Fruit fly (Drosophila melanogaster) whole organism, embryonic: ENCODE measurements around the gene CG7029.

Source experiments
- CG10321 ChIP-seq: fragments of 200-800 bp; sonication (Bioruptor generic); IDR thresholded peaks from 2 replicates; pipeline ENCODE4 v1.3.6; 2022; ENCODE audit warnings: missing biosample characterization, missing genetic modification characterization
- CG11247 ChIP-seq: fragments of 200-800 bp; sonication (Bioruptor generic); IDR thresholded peaks from 2 replicates; pipeline ENCODE4 v1.3.6; 2022; ENCODE audit warnings: missing biosample characterization, missing genetic modification characterization
- CG11695 ChIP-seq: fragments of 200-800 bp; sonication (Bioruptor generic); IDR thresholded peaks from 3 replicates; pipeline ENCODE4 v1.3.6; 2022; ENCODE audit warnings: missing biosample characterization, missing genetic modification characterization
- CG12104 ChIP-seq: fragments of 200-800 bp; sonication (Bioruptor generic); optimal IDR thresholded peaks from 3 replicates; lab custom pipeline; 2016; ENCODE audit warnings: missing biosample characterization, missing genetic modification characterization
- CG12391 ChIP-seq: fragments of 200-800 bp; sonication (Bioruptor generic); optimal IDR thresholded peaks from 3 replicates; lab custom pipeline; 2018; ENCODE audit warnings: missing biosample characterization, mild to moderate bottlenecking, missing genetic modification characterization, moderate library complexity
- CG12942 ChIP-seq: fragments of 200-800 bp; sonication (Bioruptor generic); optimal IDR thresholded peaks from 3 replicates; lab custom pipeline; 2016; ENCODE audit warnings: missing biosample characterization, missing genetic modification characterization
- CG13894 ChIP-seq: fragments of 200-800 bp; sonication (Bioruptor generic); optimal IDR thresholded peaks from 3 replicates; lab custom pipeline; 2018; ENCODE audit warnings: missing biosample characterization, mild to moderate bottlenecking, missing genetic modification characterization, moderate library complexity
- CG17328 ChIP-seq: fragments of 200-800 bp; sonication (Bioruptor generic); IDR thresholded peaks from 2 replicates; pipeline ENCODE4 v1.3.6; 2022; ENCODE audit warnings: missing biosample characterization, missing genetic modification characterization
- CG1832 ChIP-seq: fragments of 200-800 bp; sonication (Bioruptor generic); optimal IDR thresholded peaks from 2 replicates; lab custom pipeline; 2017; ENCODE audit warnings: missing biosample characterization, mild to moderate bottlenecking, missing genetic modification characterization, inconsistent platforms
- CG18764 ChIP-seq: fragments of 200-800 bp; sonication (Bioruptor generic); optimal IDR thresholded peaks from 3 replicates; lab custom pipeline; 2016; ENCODE audit warnings: missing biosample characterization, missing genetic modification characterization
- CG31441 ChIP-seq: fragments of 200-800 bp; sonication (Bioruptor generic); IDR thresholded peaks from 2 replicates; pipeline ENCODE4 v1.3.6; 2022; ENCODE audit warnings: missing biosample characterization, missing genetic modification characterization
- CG4617 ChIP-seq: fragments of 200-800 bp; sonication (Bioruptor generic); optimal IDR thresholded peaks from 3 replicates; lab custom pipeline; 2016; ENCODE audit warnings: missing biosample characterization, missing genetic modification characterization, borderline replicate concordance
- CG7963 ChIP-seq: fragments of 200-800 bp; sonication (Bioruptor generic); IDR thresholded peaks from 3 replicates; pipeline ENCODE4 v1.3.6; 2022; ENCODE audit warnings: missing biosample characterization, missing genetic modification characterization; ENCODE audit not compliant: partially characterized antibody
- CG8388 ChIP-seq: fragments of 200-800 bp; sonication (Bioruptor generic); optimal IDR thresholded peaks from 2 replicates; lab custom pipeline; 2019; ENCODE audit warnings: missing biosample characterization, mild to moderate bottlenecking, missing genetic modification characterization, moderate library complexity
- Dbx ChIP-seq: fragments of 200-800 bp; sonication (Bioruptor generic); IDR thresholded peaks from 3 replicates; pipeline ENCODE4 v1.3.6; 2022; ENCODE audit warnings: missing biosample characterization, missing genetic modification characterization
- Med ChIP-seq: fragments of 200-800 bp; sonication (Bioruptor generic); peaks from one replicate; lab custom pipeline; 2016; ENCODE audit warnings: missing biosample characterization, missing genetic modification characterization, mild to moderate bottlenecking, inconsistent platforms, moderate library complexity
- Meics ChIP-seq: fragments of 200-800 bp; sonication (Bioruptor generic); optimal IDR thresholded peaks from 2 replicates; lab custom pipeline; 2017; ENCODE audit warnings: missing biosample characterization, mild to moderate bottlenecking, missing genetic modification characterization
- NC2β ChIP-seq: fragments of 200-800 bp; sonication (Bioruptor generic); optimal IDR thresholded peaks from 2 replicates; lab custom pipeline; 2016; ENCODE audit warnings: missing biosample characterization, missing genetic modification characterization
- Sox102F ChIP-seq: fragments of 200-800 bp; sonication (Bioruptor generic); optimal IDR thresholded peaks from 2 replicates; lab custom pipeline; 2018; ENCODE audit warnings: missing biosample characterization, mild to moderate bottlenecking, missing genetic modification characterization, moderate library complexity
- TFAM ChIP-seq: fragments of 200-800 bp; sonication (Bioruptor generic); optimal IDR thresholded peaks from 2 replicates; lab custom pipeline; 2017; ENCODE audit warnings: missing biosample characterization, missing genetic modification characterization, inconsistent platforms
- al ChIP-seq: fragments of 200-800 bp; sonication (Bioruptor generic); IDR thresholded peaks from 2 replicates; pipeline ENCODE4 v1.3.6; 2022; ENCODE audit warnings: missing biosample characterization, missing genetic modification characterization
- bsh ChIP-seq, 2 experiments: fragments of 200-800 bp; sonication (Bioruptor generic); optimal IDR thresholded peaks; 2 replicates each; lab custom pipeline; 2017 to 2018; ENCODE audit warnings: mild to moderate bottlenecking in 2 of 2, missing biosample characterization in 2 of 2, missing genetic modification characterization in 2 of 2, moderate library complexity in 1 of 2
- cad ChIP-seq: fragments of >200 bp; optimal IDR thresholded peaks from 2 replicates; lab custom pipeline; 2017; ENCODE audit warnings: missing biosample characterization, missing genetic modification characterization
- caup ChIP-seq: fragments of 200-800 bp; sonication (Bioruptor generic); optimal IDR thresholded peaks from 3 replicates; lab custom pipeline; 2017; ENCODE audit warnings: missing biosample characterization, mild to moderate bottlenecking, missing genetic modification characterization, moderate library complexity; ENCODE audit not compliant: severe bottlenecking
- crp ChIP-seq, 2 experiments: fragments of 200-800 bp; sonication (Bioruptor generic); optimal IDR thresholded peaks; 2 replicates in 1 of 2; 3 replicates in 1 of 2; lab custom pipeline; 2017; ENCODE audit warnings: missing biosample characterization in 2 of 2, missing genetic modification characterization in 2 of 2, mild to moderate bottlenecking in 1 of 2, moderate library complexity in 1 of 2
- dati ChIP-seq: fragments of 200-800 bp; sonication (Bioruptor generic); IDR thresholded peaks from 2 replicates; pipeline ENCODE4 v1.3.6; 2022; ENCODE audit warnings: missing biosample characterization, missing genetic modification characterization
- dysf ChIP-seq: fragments of 200-800 bp; sonication (Bioruptor generic); IDR thresholded peaks from 3 replicates; pipeline ENCODE4 v1.3.6; 2022; ENCODE audit warnings: missing biosample characterization, missing genetic modification characterization
- gcm ChIP-seq: fragments of 200-800 bp; sonication (Bioruptor generic); optimal IDR thresholded peaks from 2 replicates; lab custom pipeline; 2019; ENCODE audit warnings: missing biosample characterization, mild to moderate bottlenecking, missing genetic modification characterization, moderate library complexity
- gcm2 ChIP-seq: fragments of 200-800 bp; sonication (Bioruptor generic); optimal IDR thresholded peaks from 2 replicates; lab custom pipeline; 2016; ENCODE audit warnings: missing biosample characterization, missing genetic modification characterization
- gt ChIP-seq: fragments of 200-800 bp; sonication (Bioruptor generic); IDR thresholded peaks from 2 replicates; pipeline ENCODE4 v1.3.6; 2022; ENCODE audit warnings: missing biosample characterization, missing genetic modification characterization
- insv ChIP-seq, 2 experiments: fragments of 200-800 bp; sonication (Bioruptor generic); optimal IDR thresholded peaks; 3 replicates each; lab custom pipeline; 2016 to 2018; ENCODE audit warnings: missing biosample characterization in 2 of 2, missing genetic modification characterization in 2 of 2
- jigr1 ChIP-seq: fragments of 200-800 bp; sonication (Bioruptor generic); IDR thresholded peaks from 3 replicates; pipeline ENCODE4 v1.3.6; 2022; ENCODE audit warnings: missing biosample characterization, missing genetic modification characterization
- lilli ChIP-seq: fragments of 200-800 bp; sonication (Bioruptor generic); optimal IDR thresholded peaks from 3 replicates; lab custom pipeline; 2016; ENCODE audit warnings: missing biosample characterization, missing genetic modification characterization
- mam ChIP-seq: fragments of 200-800 bp; sonication (Bioruptor generic); optimal IDR thresholded peaks from 3 replicates; lab custom pipeline; 2016; ENCODE audit warnings: missing biosample characterization, missing genetic modification characterization
- nerfin-2 ChIP-seq: fragments of 200-800 bp; sonication (Bioruptor generic); IDR thresholded peaks from 2 replicates; pipeline ENCODE4 v1.3.6; 2022; ENCODE audit warnings: missing biosample characterization, missing genetic modification characterization; ENCODE audit not compliant: partially characterized antibody
- nmo ChIP-seq: fragments of 200-800 bp; sonication (Bioruptor generic); optimal IDR thresholded peaks from 2 replicates; lab custom pipeline; 2018; ENCODE audit warnings: missing biosample characterization, mild to moderate bottlenecking, missing genetic modification characterization, moderate library complexity
- pan ChIP-seq, 4 experiments: fragments of >200 bp in 3 of 4; fragments of 200-800 bp in 1 of 4; sonication (Bioruptor generic) in 1 of 4; optimal IDR thresholded peaks in 3 of 4; IDR thresholded peaks in 1 of 4; 2 replicates each; pipeline versions ENCODE4 v1.3.6 to Lab custom; 2017 to 2022; ENCODE audit warnings: missing biosample characterization in 2 of 4, missing genetic modification characterization in 2 of 4, mixed read lengths in 1 of 4
- pros ChIP-seq: fragments of 200-800 bp; sonication (Bioruptor generic); optimal IDR thresholded peaks from 3 replicates; lab custom pipeline; 2019; ENCODE audit warnings: missing biosample characterization, mild to moderate bottlenecking, missing genetic modification characterization, moderate library complexity
- pzg ChIP-seq: fragments of 200-800 bp; sonication (Bioruptor generic); optimal IDR thresholded peaks from 3 replicates; lab custom pipeline; 2018; ENCODE audit warnings: missing biosample characterization, mild to moderate bottlenecking, missing genetic modification characterization, moderate library complexity
- rib ChIP-seq: fragments of 200-800 bp; sonication (Bioruptor generic); IDR thresholded peaks from 2 replicates; pipeline ENCODE4 v1.3.6; 2022; ENCODE audit warnings: missing biosample characterization, missing genetic modification characterization
- scrt ChIP-seq: fragments of 200-800 bp; sonication (Bioruptor generic); optimal IDR thresholded peaks from 2 replicates; lab custom pipeline; 2018; ENCODE audit warnings: missing biosample characterization, mild to moderate bottlenecking, missing genetic modification characterization, moderate library complexity
- sens-2 ChIP-seq: fragments of 200-800 bp; sonication (Bioruptor generic); IDR thresholded peaks from 2 replicates; pipeline ENCODE4 v1.3.6; 2022; ENCODE audit warnings: missing biosample characterization, missing genetic modification characterization
- sob ChIP-seq: fragments of 200-800 bp; sonication (Bioruptor generic); IDR thresholded peaks from 2 replicates; pipeline ENCODE4 v1.3.6; 2022; ENCODE audit warnings: missing biosample characterization, missing genetic modification characterization
- zfh1 ChIP-seq: fragments of 200-800 bp; sonication (Bioruptor generic); IDR thresholded peaks from 3 replicates; pipeline ENCODE4 v1.3.6; 2022; ENCODE audit warnings: missing biosample characterization, missing genetic modification characterization

CG7029 gene

DNA sequence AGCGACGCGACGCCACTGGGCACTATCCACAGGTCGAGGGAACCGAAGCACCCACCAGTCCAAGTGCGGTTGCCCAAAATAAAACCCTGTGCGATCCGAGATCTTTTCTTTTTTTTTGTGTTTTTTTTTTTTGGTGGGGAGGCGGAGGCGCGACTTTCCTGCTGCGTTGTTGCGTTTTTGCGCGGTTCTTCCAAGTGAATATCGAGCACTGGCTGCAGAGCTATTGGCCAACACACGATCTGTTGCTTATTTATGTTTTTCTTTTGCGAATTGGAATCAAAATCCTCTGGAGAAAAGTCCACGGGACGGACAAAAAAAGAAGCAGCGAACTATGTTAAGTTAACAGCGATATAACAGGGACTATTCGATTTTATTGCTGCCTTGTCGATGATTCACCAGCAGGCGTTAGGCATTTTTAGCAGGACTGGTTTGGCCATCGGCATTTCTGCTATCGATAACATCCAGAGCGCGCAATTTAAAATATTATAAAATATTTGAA is 29.8 kb upstream of the CG7029 start, which contains the start of gene wge (continued):
- TF ChIP-seq CG12104 (GFP tag; lab: Kevin White, UChicago) (no peak), gcm2 (GFP tag; lab: Kevin White, UChicago) (no peak), CG11695 (no peak), dati (GFP tag; lab: Robert Waterston, UW) (no peak), CG1832 (no peak), CG4617 (GFP tag; lab: Kevin White, UChicago) (peak; percentile 88), jigr1 (GFP tag; lab: Robert Waterston, UW) (no peak), lilli (GFP tag; lab: Kevin White, UChicago) (no peak), CG8388 (GFP tag; lab: Kevin White, UChicago) (no peak), zfh1 (GFP tag; lab: Robert Waterston, UW) (no peak), mam (GFP tag; lab: Kevin White, UChicago) (no peak), TFAM (GFP tag; lab: Kevin White, UChicago) (no peak), scrt (GFP tag; lab: Kevin White, UChicago) (no peak), sob (GFP tag; lab: Robert Waterston, UW) (no peak), bsh (GFP tag; optimal IDR thresholded peaks at IDR 0.05; lab: Kevin White, UChicago) (peak in 1 of 2 experiments; percentile 94), cad (GFP tag; lab: Kevin White, UChicago) (no peak), CG12942 (GFP tag; lab: Kevin White, UChicago) (no peak), gcm (GFP tag; lab: Kevin White, UChicago) (no peak), Meics (GFP tag; lab: Kevin White, UChicago) (no peak), insv (GFP tag; optimal IDR thresholded peaks at IDR 0.05; lab: Kevin White, UChicago) (no peak), pros (GFP tag; lab: Kevin White, UChicago) (no peak), nmo (GFP tag; lab: Kevin White, UChicago) (peak; percentile 21), pzg (GFP tag; lab: Kevin White, UChicago) (peak; percentile 70), CG13894 (tag; lab: Kevin White, UChicago) (no peak), nerfin-2 (GFP tag; lab: Robert Waterston, UW) (no peak; the same call in 1 of the 2 replicates), NC2β (GFP tag; lab: Kevin White, UChicago) (no peak), CG18764 (GFP tag; lab: Kevin White, UChicago) (no peak), dysf (no peak), rib (GFP tag; lab: Robert Waterston, UW) (no peak), CG11247 (no peak), Dbx (no peak), CG10321 (GFP tag; lab: Robert Waterston, UW) (no peak), gt (GFP tag; lab: Robert Waterston, UW) (no peak), al (no peak), CG12391 (tag; lab: Kevin White, UChicago) (no peak), Sox102F (GFP tag; lab: Kevin White, UChicago) (no peak), CG7963 (GFP tag; lab: Robert Waterston, UW) (peak; percentile 55; the same call in 1 of the 3 replicates), Med (peak; percentile 29), sens-2 (no peak), pan (optimal IDR thresholded peaks at IDR 0.05; lab: Kevin White, UChicago) (no peak), pan (GFP tag; optimal IDR thresholded peaks at IDR 0.05 in 1 of 2, IDR thresholded peaks at IDR 0.05 in 1 of 2) (no peak), CG31441 (GFP tag; lab: Robert Waterston, UW) (no peak), crp (GFP tag; optimal IDR thresholded peaks at IDR 0.05; lab: Kevin White, UChicago) (no peak), caup (GFP tag; lab: Kevin White, UChicago) (no peak), CG17328 (GFP tag; lab: Robert Waterston, UW) (no peak)
